Fruit fly (Drosophila melanogaster): ENCODE data around the gene Gbs-76A.

Gbs-76A gene

dm6 chr3L:19261720-19262119 is 30.8 kb downstream of the Gbs-76A start:
- TF ChIP-seq CG33017 (tag; optimal IDR thresholded peaks at IDR 0.05) (no peak), kay (GFP tag; ENCODE audit: borderline replicate concordance) (no peak), Mnt (GFP tag; optimal IDR thresholded peaks at IDR 0.05) (no peak), CG7045 (GFP tag; optimal IDR thresholded peaks at IDR 0.05) (no peak), cic (GFP tag; optimal IDR thresholded peaks at IDR 0.05) (no peak), cnc (optimal IDR thresholded peaks at IDR 0.05) (no peak), CG11617 (GFP tag; optimal IDR thresholded peaks at IDR 0.05) (no peak)

- TF ChIP-seq pad (GFP tag; optimal IDR thresholded peaks at IDR 0.05) = no peak
- no peak for TF ChIP-seq CG5204 (GFP tag; optimal IDR thresholded peaks at IDR 0.05)
- TF ChIP-seq cnc (optimal IDR thresholded peaks at IDR 0.05) = no peak
- TF ChIP-seq CG7045 (GFP tag; optimal IDR thresholded peaks at IDR 0.05) = no peak
- no peak for TF ChIP-seq bab1 (GFP tag; optimal IDR thresholded peaks at IDR 0.05)
- no peak for TF ChIP-seq Clk (GFP tag; optimal IDR thresholded peaks at IDR 0.05)
- no peak for TF ChIP-seq Mnt (GFP tag; optimal IDR thresholded peaks at IDR 0.05)
- no peak for TF ChIP-seq CG11617 (GFP tag; optimal IDR thresholded peaks at IDR 0.05)
- no peak for TF ChIP-seq cic (GFP tag; optimal IDR thresholded peaks at IDR 0.05)
- no peak for TF ChIP-seq toe (GFP tag; optimal IDR thresholded peaks at IDR 0.05)
- TF ChIP-seq Crg-1 (GFP tag; optimal IDR thresholded peaks at IDR 0.05) = no peak
- TF ChIP-seq kay (GFP tag; ENCODE audit: borderline replicate concordance) = no peak
- TF ChIP-seq CG1620 (GFP tag; optimal IDR thresholded peaks at IDR 0.05) = no peak
Observed at dm6 chr3L:19261213-19261612, 31.4 kb downstream of the Gbs-76A start, which contains the start of gene Bet1. Gene Bet1, plus strand, starts transcription at chr3L:19261394.

DNA sequence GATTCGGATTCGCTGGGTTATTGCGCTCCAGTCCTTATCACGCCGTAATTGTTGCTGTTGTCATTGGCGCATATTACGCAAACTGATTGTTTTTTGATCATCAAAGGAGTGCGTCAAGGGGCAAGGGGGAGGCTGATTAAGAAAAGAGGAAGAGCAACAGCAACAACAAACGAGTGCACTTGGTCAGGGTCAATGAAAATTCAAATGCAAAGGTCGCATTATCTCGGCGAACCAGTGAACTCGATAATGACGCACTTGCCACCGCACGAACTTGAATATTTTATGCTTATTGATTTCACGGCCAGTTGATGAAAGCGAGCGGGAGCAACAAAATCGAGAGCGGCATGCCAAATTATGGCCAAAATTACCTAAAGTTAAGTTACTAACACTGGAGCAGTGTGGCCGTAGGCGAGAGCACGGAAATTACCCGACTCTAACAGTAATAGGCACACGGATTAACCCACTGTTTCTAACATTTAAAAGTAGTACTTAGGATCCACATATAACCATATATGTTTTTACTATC is 32.2 kb downstream of the Gbs-76A start, which contains the start of gene nes:
TSS of gene nes (minus strand) at position 402 of the 526 bp plus-strand sequence.
- TF ChIP-seq CG7101 (tag; optimal IDR thresholded peaks at IDR 0.05) (no peak), CG33017 (tag; optimal IDR thresholded peaks at IDR 0.05) (no peak), Mnt (GFP tag; optimal IDR thresholded peaks at IDR 0.05) (peak; percentile 72), Crg-1 (GFP tag; optimal IDR thresholded peaks at IDR 0.05) (no peak), CG11617 (GFP tag; optimal IDR thresholded peaks at IDR 0.05) (no peak), pad (GFP tag; optimal IDR thresholded peaks at IDR 0.05) (no peak), bab1 (GFP tag; optimal IDR thresholded peaks at IDR 0.05) (peak; percentile 26), CG7045 (GFP tag; optimal IDR thresholded peaks at IDR 0.05) (peak; percentile 11), CG14711 (tag; optimal IDR thresholded peaks at IDR 0.05) (peak; percentile 8), CG12768 (GFP tag; optimal IDR thresholded peaks at IDR 0.05) (peak; percentile 45), kay (GFP tag; ENCODE audit: borderline replicate concordance) (no peak), CG1620 (GFP tag; optimal IDR thresholded peaks at IDR 0.05) (no peak), cnc (optimal IDR thresholded peaks at IDR 0.05) (no peak), Clk (GFP tag; optimal IDR thresholded peaks at IDR 0.05) (no peak), CG5204 (GFP tag; optimal IDR thresholded peaks at IDR 0.05) (no peak), toe (GFP tag; optimal IDR thresholded peaks at IDR 0.05) (no peak), tj (GFP tag; optimal IDR thresholded peaks at IDR 0.05) (peak; percentile 48), cic (GFP tag; optimal IDR thresholded peaks at IDR 0.05) (peak; percentile 92), Hr96 (GFP tag; optimal IDR thresholded peaks at IDR 0.05) (peak; percentile 29), ovo (GFP tag; optimal IDR thresholded peaks at IDR 0.05) (no peak)

DNA sequence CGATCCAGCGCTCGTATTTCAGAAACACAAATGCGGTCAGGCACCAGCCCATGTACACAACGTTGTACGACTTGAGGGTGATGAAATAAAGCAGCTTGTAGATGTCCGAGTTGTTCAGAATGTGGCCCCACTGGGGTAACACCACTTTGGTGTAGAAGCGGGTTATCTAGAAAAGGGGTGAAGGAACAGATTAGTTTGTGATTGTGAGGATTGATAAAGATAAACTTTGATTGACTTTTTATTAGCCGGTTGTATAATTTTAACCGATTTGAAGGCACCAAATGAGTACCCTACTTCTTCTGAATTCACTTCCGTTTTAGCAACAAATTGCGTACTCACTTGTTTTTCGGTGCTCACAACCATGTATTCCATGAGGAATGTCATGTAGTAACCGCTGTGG is 34.4 kb downstream of the Gbs-76A start:
- no peak for TF ChIP-seq kay (GFP tag; ENCODE audit: borderline replicate concordance)
- peak; percentile 6 for TF ChIP-seq cic (GFP tag; optimal IDR thresholded peaks at IDR 0.05)

dm6 chr3L:19254715-19255428 is 37.7 kb downstream of the Gbs-76A start, which contains the start of the genes mRpL21 and rept:
Gene mRpL21, minus strand, starts transcription at chr3L:19255061.
Gene rept, plus strand, starts transcription at chr3L:19255340.
- TF ChIP-seq Mnt (GFP tag; optimal IDR thresholded peaks at IDR 0.05) (peak; percentile 97), bab1 (GFP tag; optimal IDR thresholded peaks at IDR 0.05) (peak; percentile 34), Crg-1 (GFP tag; optimal IDR thresholded peaks at IDR 0.05) (peak; percentile 75), CG1620 (GFP tag; optimal IDR thresholded peaks at IDR 0.05) (peak; percentile 78), CG12768 (GFP tag; optimal IDR thresholded peaks at IDR 0.05) (peak; percentile 76), tj (GFP tag; optimal IDR thresholded peaks at IDR 0.05) (peak; percentile 23), toe (GFP tag; optimal IDR thresholded peaks at IDR 0.05) (peak; percentile 73), CG5204 (GFP tag; optimal IDR thresholded peaks at IDR 0.05) (no peak), cic (GFP tag; optimal IDR thresholded peaks at IDR 0.05) (peak; percentile 19), CG7101 (tag; optimal IDR thresholded peaks at IDR 0.05) (peak; percentile 74), CG14711 (tag; optimal IDR thresholded peaks at IDR 0.05) (peak; percentile 41), Clk (GFP tag; optimal IDR thresholded peaks at IDR 0.05) (no peak), ovo (GFP tag; optimal IDR thresholded peaks at IDR 0.05) (peak; percentile 48), Hr96 (GFP tag; optimal IDR thresholded peaks at IDR 0.05) (peak; percentile 64), kay (GFP tag; ENCODE audit: borderline replicate concordance) (no peak), CG33017 (tag; optimal IDR thresholded peaks at IDR 0.05) (peak; percentile 54), pad (GFP tag; optimal IDR thresholded peaks at IDR 0.05) (peak; percentile 64), cnc (optimal IDR thresholded peaks at IDR 0.05) (no peak), CG7045 (GFP tag; optimal IDR thresholded peaks at IDR 0.05) (peak; percentile 63), CG11617 (GFP tag; optimal IDR thresholded peaks at IDR 0.05) (peak; percentile 61)

DNA sequence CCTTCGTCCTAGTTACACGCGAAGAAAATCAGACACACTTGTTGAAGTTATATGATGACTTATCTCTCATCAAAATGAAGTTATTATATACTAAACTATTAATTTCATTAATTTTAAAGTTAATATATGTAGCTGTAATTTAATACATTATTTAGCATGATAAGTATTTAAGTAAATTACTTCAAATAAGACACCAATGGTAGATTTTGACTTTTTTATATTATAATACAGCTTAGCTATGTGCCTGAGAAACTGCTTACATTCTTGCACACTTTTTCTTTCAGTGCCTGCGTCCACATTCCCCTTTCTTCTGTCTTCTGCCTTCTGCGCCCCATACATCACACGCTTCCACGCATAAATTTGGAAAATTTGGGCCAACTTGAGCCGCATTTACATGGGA is 40.9 kb downstream of the Gbs-76A start:
- TF ChIP-seq bab1 (GFP tag; optimal IDR thresholded peaks at IDR 0.05) (no peak), kay (GFP tag; ENCODE audit: borderline replicate concordance) (no peak), tj (GFP tag; optimal IDR thresholded peaks at IDR 0.05) (no peak), CG7045 (GFP tag; optimal IDR thresholded peaks at IDR 0.05) (no peak), CG14711 (tag; optimal IDR thresholded peaks at IDR 0.05) (no peak)
